Worm (Caenorhabditis elegans) whole organism, L3 larva: ENCODE data around the gene afmd-2.

Experiments used
- nfya-1 ChIP-seq: sonication (generic microtip); optimal IDR thresholded peaks from 2 replicates; lab custom pipeline; 2017; ENCODE audit warnings: missing genetic modification characterization, mild to moderate bottlenecking, missing compliant biosample characterization, antibody characterized with exemption, moderate library complexity; ENCODE audit not compliant: insufficient read depth
- nhr-11 ChIP-seq: fragments of 150-350 bp; optimal IDR thresholded peaks from 2 replicates; lab custom pipeline; 2014; ENCODE audit warnings: missing biosample characterization, missing genetic modification characterization
- nhr-12 ChIP-seq: fragments of 150-350 bp; optimal IDR thresholded peaks from 2 replicates; lab custom pipeline; 2014; ENCODE audit warnings: missing biosample characterization, missing genetic modification characterization
- nhr-43 ChIP-seq: sonication (generic microtip); optimal IDR thresholded peaks from 2 replicates; lab custom pipeline; 2016; ENCODE audit warnings: mild to moderate bottlenecking, missing genetic modification characterization, missing compliant biosample characterization; ENCODE audit not compliant: poor library complexity, severe bottlenecking
- nhr-76 ChIP-seq: fragments of 150-350 bp; sonication (generic microtip); optimal IDR thresholded peaks from 5 replicates; lab custom pipeline; 2014; ENCODE audit warnings: missing biosample characterization, missing genetic modification characterization
- ztf-4 ChIP-seq: fragments of 150-350 bp; optimal IDR thresholded peaks from 2 replicates; lab custom pipeline; 2014; ENCODE audit warnings: missing biosample characterization, missing genetic modification characterization

afmd-2 gene

DNA sequence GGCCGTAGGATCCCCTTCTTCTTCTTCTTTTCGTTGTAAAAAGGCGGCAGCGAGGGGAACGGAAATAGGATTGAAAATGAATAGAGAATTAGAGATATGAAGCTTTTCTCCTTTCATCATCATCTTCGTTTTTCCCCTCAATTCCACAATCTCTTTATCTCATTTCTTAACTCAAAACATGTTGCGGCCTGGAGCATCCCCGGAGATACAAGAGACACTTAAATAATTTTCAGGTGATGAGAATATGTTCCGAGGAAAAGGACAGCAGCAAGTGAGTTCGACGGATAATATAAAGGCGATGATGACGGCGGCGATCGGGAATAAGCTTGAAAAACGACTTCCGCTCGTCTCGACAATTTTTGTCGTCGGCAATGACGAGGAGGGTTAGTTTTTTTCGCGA lies 52.6 kb downstream of the afmd-2 start, which contains the start of the genes Y45F10B.13 and qui-1:
Gene Y45F10B.13 (minus strand): TSS at position 101 of the 400 bp plus-strand sequence.
Gene qui-1 (plus strand): TSS at position 233 of the 400 bp plus-strand sequence.
- TF ChIP-seq nhr-43 (tag; lab: Kevin White, UChicago) (no peak), nhr-12 (tag; lab: Kevin White, UChicago) (no peak), ztf-4 (tag; lab: Kevin White, UChicago) (no peak), nhr-11 (tag; lab: Kevin White, UChicago) (no peak), nhr-76 (tag; lab: Kevin White, UChicago) (no peak), nfya-1 (tag; lab: Kevin White, UChicago) (no peak)
- TF ChIP-seq, all 47 proteins: peak for 0
